Worm (Caenorhabditis elegans) whole organism, late embryonic: ENCODE measurements around the gene ZK1290.1.

Experiments used
- C08G9.2 ChIP-seq: sonication (generic microtip); optimal IDR thresholded peaks from 2 replicates; lab custom pipeline; 2016; ENCODE audit warnings: mild to moderate bottlenecking, missing genetic modification characterization, moderate library complexity, missing compliant biosample characterization
- C38D4.7 ChIP-seq: fragments of 200-800 bp; sonication (Bioruptor generic); optimal IDR thresholded peaks from 2 replicates; lab custom pipeline; 2018; ENCODE audit warnings: mild to moderate bottlenecking, missing genetic modification characterization, moderate library complexity, missing compliant biosample characterization
- F13H6.1 ChIP-seq: sonication (generic microtip); optimal IDR thresholded peaks from 2 replicates; lab custom pipeline; 2016; ENCODE audit warnings: missing genetic modification characterization, missing compliant biosample characterization
- K02D7.2 ChIP-seq: sonication (generic microtip); optimal IDR thresholded peaks from 2 replicates; lab custom pipeline; 2017; ENCODE audit warnings: mild to moderate bottlenecking, missing genetic modification characterization, missing compliant biosample characterization
- ahr-1 ChIP-seq: sonication (generic microtip); optimal IDR thresholded peaks from 2 replicates; lab custom pipeline; 2016; ENCODE audit warnings: missing genetic modification characterization, missing compliant biosample characterization
- ceh-14 ChIP-seq: sonication (generic microtip); optimal IDR thresholded peaks from 2 replicates; lab custom pipeline; 2016; ENCODE audit warnings: missing genotype, missing genetic modification characterization, missing compliant biosample characterization
- ceh-18 ChIP-seq: sonication (generic microtip); optimal IDR thresholded peaks from 2 replicates; lab custom pipeline; 2016; ENCODE audit warnings: missing genetic modification characterization, missing compliant biosample characterization
- ceh-19 ChIP-seq: fragments of 200-800 bp; sonication (Bioruptor generic); optimal IDR thresholded peaks from 2 replicates; lab custom pipeline; 2018; ENCODE audit warnings: mild to moderate bottlenecking, missing genetic modification characterization, missing compliant biosample characterization
- ceh-30 ChIP-seq: fragments of 150-350 bp; optimal IDR thresholded peaks from 2 replicates; lab custom pipeline; 2014; ENCODE audit warnings: missing biosample characterization, missing genetic modification characterization
- ceh-34 ChIP-seq: sonication (generic microtip); optimal IDR thresholded peaks from 2 replicates; lab custom pipeline; 2016; ENCODE audit warnings: mild to moderate bottlenecking, missing genetic modification characterization, missing compliant biosample characterization
- ceh-45 ChIP-seq: fragments of 200-800 bp; sonication (Bioruptor generic); IDR thresholded peaks from 2 replicates; pipeline ENCODE4 v1.3.6; 2022; ENCODE audit warnings: missing genetic modification reagents, missing genetic modification characterization, missing compliant biosample characterization
- ceh-48 ChIP-seq: sonication (generic microtip); optimal IDR thresholded peaks from 2 replicates; lab custom pipeline; 2016; ENCODE audit warnings: missing genetic modification characterization, inconsistent platforms, missing compliant biosample characterization
- dmd-4 ChIP-seq: sonication (generic microtip); optimal IDR thresholded peaks from 2 replicates; lab custom pipeline; 2016; ENCODE audit warnings: borderline replicate concordance, missing genetic modification characterization, missing compliant biosample characterization
- eyg-1 ChIP-seq: sonication (generic microtip); optimal IDR thresholded peaks from 2 replicates; lab custom pipeline; 2016; ENCODE audit warnings: missing genotype, missing genetic modification characterization, missing compliant biosample characterization
- fax-1 ChIP-seq: sonication (generic microtip); optimal IDR thresholded peaks from 2 replicates; lab custom pipeline; 2016; ENCODE audit warnings: missing genotype, missing genetic modification characterization, missing compliant biosample characterization
- fkh-6 ChIP-seq: sonication (generic microtip); optimal IDR thresholded peaks from 2 replicates; lab custom pipeline; 2016; ENCODE audit warnings: missing genetic modification characterization, missing compliant biosample characterization
- hlh-13 ChIP-seq: fragments of 200-800 bp; sonication (Bioruptor generic); optimal IDR thresholded peaks from 2 replicates; lab custom pipeline; 2018; ENCODE audit warnings: mild to moderate bottlenecking, missing genetic modification characterization, missing compliant biosample characterization
- hlh-15 ChIP-seq: sonication (generic microtip); optimal IDR thresholded peaks from 2 replicates; lab custom pipeline; 2016; ENCODE audit warnings: missing genetic modification characterization, missing compliant biosample characterization
- hlh-30 ChIP-seq: sonication (generic microtip); optimal IDR thresholded peaks from 2 replicates; lab custom pipeline; 2017; ENCODE audit warnings: antibody characterized with exemption, missing genetic modification characterization, missing compliant biosample characterization; ENCODE audit not compliant: insufficient read depth
- nhr-232 ChIP-seq: sonication (generic microtip); optimal IDR thresholded peaks from 2 replicates; lab custom pipeline; 2016; ENCODE audit warnings: missing genetic modification characterization, missing compliant biosample characterization
- odd-2 ChIP-seq: sonication (generic microtip); optimal IDR thresholded peaks from 2 replicates; lab custom pipeline; 2017; ENCODE audit warnings: antibody characterized with exemption, mild to moderate bottlenecking, missing genetic modification characterization, missing compliant biosample characterization
- pag-3 ChIP-seq: sonication (generic microtip); optimal IDR thresholded peaks from 2 replicates; lab custom pipeline; 2016; ENCODE audit warnings: missing compliant biosample characterization, missing genetic modification characterization, borderline replicate concordance
- pat-9 ChIP-seq: fragments of 200-800 bp; sonication (Bioruptor generic); optimal IDR thresholded peaks from 2 replicates; lab custom pipeline; 2018; ENCODE audit warnings: mild to moderate bottlenecking, missing genetic modification characterization, moderate library complexity, missing compliant biosample characterization
- pha-2 ChIP-seq: sonication (generic microtip); optimal IDR thresholded peaks from 2 replicates; lab custom pipeline; 2017; ENCODE audit warnings: mild to moderate bottlenecking, missing genetic modification characterization, missing compliant biosample characterization
- pqm-1 ChIP-seq: sonication (generic microtip); optimal IDR thresholded peaks from 2 replicates; lab custom pipeline; 2016; ENCODE audit warnings: missing genetic modification characterization, missing compliant biosample characterization
- sox-2 ChIP-seq: fragments of 200-800 bp; sonication (Bioruptor generic); IDR thresholded peaks from 2 replicates; pipeline ENCODE4 v1.3.6; 2022; ENCODE audit warnings: missing genetic modification reagents, missing genetic modification characterization, missing compliant biosample characterization
- sox-4 ChIP-seq: sonication (generic microtip); optimal IDR thresholded peaks from 2 replicates; lab custom pipeline; 2017; ENCODE audit warnings: mild to moderate bottlenecking, missing genetic modification characterization, inconsistent platforms, missing compliant biosample characterization
- syd-9 ChIP-seq: sonication (generic microtip); optimal IDR thresholded peaks from 2 replicates; lab custom pipeline; 2016; ENCODE audit warnings: mild to moderate bottlenecking, missing genetic modification characterization, moderate library complexity, missing compliant biosample characterization
- tbx-7 ChIP-seq: sonication (generic microtip); optimal IDR thresholded peaks from 2 replicates; lab custom pipeline; 2016; ENCODE audit warnings: missing genotype, missing genetic modification characterization, missing compliant biosample characterization
- unc-3 ChIP-seq, 2 experiments: fragments of 200-800 bp in 1 of 2; sonication (Bioruptor generic) in 1 of 2; sonication (generic microtip) in 1 of 2; conservative IDR thresholded peaks in 1 of 2; optimal IDR thresholded peaks in 1 of 2; 2 replicates each; pipeline versions ENCODE4 v1.3.6 to Lab custom; 2016 to 2022; ENCODE audit warnings: missing compliant biosample characterization in 2 of 2, missing genetic modification characterization in 2 of 2, missing genetic modification reagents in 1 of 2
- unc-42 ChIP-seq: sonication (generic microtip); optimal IDR thresholded peaks from 2 replicates; lab custom pipeline; 2016; ENCODE audit warnings: missing genotype, missing genetic modification characterization, missing compliant biosample characterization
- unc-55 ChIP-seq: sonication (generic microtip); optimal IDR thresholded peaks from 2 replicates; lab custom pipeline; 2017; ENCODE audit warnings: missing biosample characterization, missing genetic modification reagents, missing genetic modification characterization
- unc-86 ChIP-seq: sonication (generic microtip); optimal IDR thresholded peaks from 2 replicates; lab custom pipeline; 2016; ENCODE audit warnings: missing genetic modification characterization, missing compliant biosample characterization
- ztf-16 ChIP-seq: sonication (generic microtip); optimal IDR thresholded peaks from 2 replicates; lab custom pipeline; 2017; ENCODE audit warnings: missing genetic modification characterization, missing compliant biosample characterization

The ZK1290.1 gene

DNA sequence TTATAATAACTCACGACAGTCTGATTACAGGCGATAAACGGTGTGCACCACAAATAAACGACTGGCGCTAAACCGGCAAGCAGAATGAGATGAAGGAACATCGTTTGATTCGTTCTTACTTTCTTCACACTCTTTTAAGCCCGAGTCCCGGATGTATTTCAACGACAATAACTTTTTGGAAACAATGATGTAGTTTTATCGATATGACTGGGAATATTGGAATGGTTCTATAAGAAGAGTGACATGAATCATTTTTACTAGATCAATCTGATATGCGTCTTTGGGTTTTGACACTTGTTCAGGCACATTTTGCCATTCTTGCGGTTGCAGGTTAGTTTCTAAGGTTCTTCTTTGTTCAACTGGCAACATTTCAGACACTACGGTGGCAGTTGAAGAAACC lies at the start of gene ZK1290.1, which contains the start of gene ZK1290.11:
Gene ZK1290.1, plus strand, starts transcription at position 271 of the 400 bp plus-strand sequence.
Gene ZK1290.11, minus strand, starts transcription at position 101 of the 400 bp plus-strand sequence.
- TF ChIP-seq ztf-16 (tag; lab: Kevin White, UChicago) (no peak), hlh-13 (GFP tag; lab: Kevin White, UChicago) (no peak), pha-2 (no peak), unc-42 (tag; lab: Kevin White, UChicago) (no peak), C38D4.7 (GFP tag; lab: Kevin White, UChicago) (no peak), pqm-1 (tag; lab: Kevin White, UChicago) (no peak), ahr-1 (tag; lab: Kevin White, UChicago) (no peak), fax-1 (no peak), ceh-34 (tag; lab: Kevin White, UChicago) (no peak)
- TF ChIP-seq, all 69 proteins: peak for 0

ce11 chrII:7519221-7519620 lies 42.3 kb upstream of the ZK1290.1 start, which contains the start of gene glb-9:
Gene glb-9 (minus strand): TSS chrII:7519321.
- TF ChIP-seq ztf-16 (tag; lab: Kevin White, UChicago) = no peak
- no peak for TF ChIP-seq nhr-232 (tag; lab: Kevin White, UChicago)
- no peak for TF ChIP-seq unc-86 (tag; lab: Kevin White, UChicago)
- no peak for TF ChIP-seq unc-3 (GFP tag; conservative IDR thresholded peaks at IDR 0.05; lab: Robert Waterston, UW)
- TF ChIP-seq unc-3 (tag; optimal IDR thresholded peaks at IDR 0.05; lab: Kevin White, UChicago) = no peak
- TF ChIP-seq eyg-1 (tag; lab: Kevin White, UChicago) = no peak
- TF ChIP-seq ceh-19 (GFP tag; lab: Kevin White, UChicago) = no peak
- TF ChIP-seq dmd-4 (tag; lab: Kevin White, UChicago) = no peak
- no peak for TF ChIP-seq ceh-48
- TF ChIP-seq hlh-30 (tag; lab: Kevin White, UChicago) = no peak
- TF ChIP-seq sox-2 (GFP tag; lab: Robert Waterston, UW) = no peak
- no peak for TF ChIP-seq odd-2 (tag; lab: Kevin White, UChicago)
- TF ChIP-seq unc-55 (GFP tag; lab: Kevin White, UChicago) = no peak
- TF ChIP-seq pag-3 = no peak
- no peak for TF ChIP-seq hlh-15 (tag; lab: Kevin White, UChicago)
- TF ChIP-seq ceh-18 (tag; lab: Kevin White, UChicago) = no peak
- TF ChIP-seq ceh-14 (tag; lab: Kevin White, UChicago) = no peak
- no peak for TF ChIP-seq fkh-6 (tag; lab: Kevin White, UChicago)

DNA sequence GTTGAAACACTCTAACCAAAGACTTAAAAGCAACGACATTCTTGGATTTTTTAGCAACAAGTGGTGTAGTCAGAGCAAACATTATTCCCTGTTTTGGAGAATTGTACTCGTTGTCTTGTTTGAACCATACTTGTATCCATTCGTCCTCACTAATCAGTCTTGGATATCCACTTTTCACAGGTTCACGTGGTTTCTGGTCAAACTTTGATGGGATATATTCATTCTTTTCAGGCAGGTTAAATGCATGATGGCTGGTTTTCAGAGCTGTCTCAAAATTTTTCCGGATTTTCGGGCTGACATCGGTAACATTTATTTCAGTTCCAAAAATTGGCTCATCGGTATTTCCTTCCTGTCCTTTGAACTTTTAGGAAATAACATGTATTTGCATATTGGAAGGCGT lies 40.1 kb upstream of the ZK1290.1 start:
- no peak for TF ChIP-seq ceh-34 (tag; lab: Kevin White, UChicago)
- no peak for TF ChIP-seq fax-1
- no peak for TF ChIP-seq ceh-45 (GFP tag; lab: Robert Waterston, UW)
- no peak for TF ChIP-seq sox-4 (tag; lab: Kevin White, UChicago)
- no peak for TF ChIP-seq F13H6.1
- no peak for TF ChIP-seq ceh-18 (tag; lab: Kevin White, UChicago)
- no peak for TF ChIP-seq pat-9 (tag; lab: Kevin White, UChicago)
- no peak for TF ChIP-seq ceh-48
- no peak for TF ChIP-seq tbx-7 (tag; lab: Kevin White, UChicago)
- no peak for TF ChIP-seq pha-2
- no peak for TF ChIP-seq C08G9.2 (tag; lab: Kevin White, UChicago)
- no peak for TF ChIP-seq syd-9 (tag; lab: Kevin White, UChicago)
- TF ChIP-seq unc-86 (tag; lab: Kevin White, UChicago) = no peak

- TF ChIP-seq K02D7.2 (tag; lab: Kevin White, UChicago) (no peak), ceh-30 (tag; lab: Kevin White, UChicago) (no peak), unc-42 (tag; lab: Kevin White, UChicago) (no peak), C08G9.2 (tag; lab: Kevin White, UChicago) (no peak), ztf-16 (tag; lab: Kevin White, UChicago) (no peak), sox-4 (tag; lab: Kevin White, UChicago) (no peak)
Observed at ce11 chrII:7523281-7523680, 38.3 kb upstream of the ZK1290.1 start, which contains the start of gene ZK1290.15. Gene ZK1290.15 (plus strand): TSS chrII:7523581.
